Worm (Caenorhabditis elegans): Measurements from ENCODE around the gene nadk-2.

ce11 chrII:12052924-12053323, 3.5 kb downstream of the nadk-2 start:
- TF ChIP-seq mdl-1 (tag; optimal IDR thresholded peaks at IDR 0.05) (no peak), ceh-82 (tag; optimal IDR thresholded peaks at IDR 0.05) (no peak), snpc-4 (tag; optimal IDR thresholded peaks at IDR 0.05) (no peak), lin-39 (tag; optimal IDR thresholded peaks at IDR 0.05) (no peak), zag-1 (tag; optimal IDR thresholded peaks at IDR 0.05) (no peak), unc-39 (tag; optimal IDR thresholded peaks at IDR 0.05) (no peak), nhr-129 (tag; optimal IDR thresholded peaks at IDR 0.05) (peak; percentile 21), ztf-1 (GFP tag; conservative IDR thresholded peaks at IDR 0.05) (no peak), nhr-11 (tag; optimal IDR thresholded peaks at IDR 0.05) (no peak), lsy-2 (tag; optimal IDR thresholded peaks at IDR 0.05) (no peak), egl-27 (tag; optimal IDR thresholded peaks at IDR 0.05) (no peak), mab-5 (tag; optimal IDR thresholded peaks at IDR 0.05) (no peak)
